Worm (Caenorhabditis elegans) whole organism, young adult: ENCODE results near the gene ugt-55.
A peak's percentile ranks its signal among the peaks of the same experiment; 100 is the strongest.

Experiments used
- D2030.7 ChIP-seq: fragments of 200-800 bp; sonication (Bioruptor generic); IDR thresholded peaks from 2 replicates; pipeline ENCODE4 v1.3.6; 2022; ENCODE audit warnings: missing genetic modification reagents, missing genetic modification characterization, missing compliant biosample characterization
- F10E7.11 ChIP-seq: sonication (generic microtip); optimal IDR thresholded peaks from 2 replicates; lab custom pipeline; 2017; ENCODE audit warnings: mild to moderate bottlenecking, missing genetic modification characterization, moderate library complexity, missing compliant biosample characterization
- F52B5.7 ChIP-seq: sonication (generic microtip); optimal IDR thresholded peaks from 2 replicates; lab custom pipeline; 2016; ENCODE audit warnings: mild to moderate bottlenecking, missing genetic modification characterization, missing compliant biosample characterization
- F55B11.4 ChIP-seq: sonication (generic microtip); optimal IDR thresholded peaks from 2 replicates; lab custom pipeline; 2016; ENCODE audit warnings: missing compliant biosample characterization, missing genetic modification characterization, borderline replicate concordance; ENCODE audit not compliant: insufficient read depth
- F57A8.1 ChIP-seq: fragments of 200-800 bp; sonication (Bioruptor generic); optimal IDR thresholded peaks from 2 replicates; lab custom pipeline; 2018; ENCODE audit warnings: mild to moderate bottlenecking, missing genetic modification characterization, moderate library complexity, missing compliant biosample characterization
- F57C9.4 ChIP-seq: sonication (generic microtip); optimal IDR thresholded peaks from 2 replicates; lab custom pipeline; 2017; ENCODE audit warnings: mild to moderate bottlenecking, missing genetic modification characterization, missing compliant biosample characterization
- K11D2.4 ChIP-seq: fragments of 200-800 bp; sonication (Bioruptor generic); IDR thresholded peaks from 2 replicates; pipeline ENCODE4 v1.3.6; 2022; ENCODE audit warnings: missing genetic modification reagents, missing genetic modification characterization, missing compliant biosample characterization
- K12H6.12 ChIP-seq: fragments of 200-800 bp; sonication (Bioruptor generic); optimal IDR thresholded peaks from 2 replicates; lab custom pipeline; 2018; ENCODE audit warnings: mild to moderate bottlenecking, missing genetic modification characterization, missing compliant biosample characterization
- T07F8.4 ChIP-seq: sonication (generic microtip); optimal IDR thresholded peaks from 2 replicates; lab custom pipeline; 2016; ENCODE audit warnings: mild to moderate bottlenecking, missing genetic modification characterization, moderate library complexity, missing compliant biosample characterization
- Y56A3A.18 ChIP-seq: fragments of 200-800 bp; sonication (Bioruptor generic); IDR thresholded peaks from 2 replicates; pipeline ENCODE4 v1.3.6; 2022; ENCODE audit warnings: missing genetic modification reagents, missing genetic modification characterization, missing compliant biosample characterization
- Y95B8A.8 ChIP-seq: fragments of 200-800 bp; sonication (Bioruptor generic); IDR thresholded peaks from 2 replicates; pipeline ENCODE4 v1.3.6; 2022; ENCODE audit warnings: missing genetic modification reagents, missing genetic modification characterization, missing compliant biosample characterization
- akir-1 ChIP-seq: fragments of 200-800 bp; sonication (Bioruptor generic); optimal IDR thresholded peaks from 2 replicates; lab custom pipeline; 2018; ENCODE audit warnings: mild to moderate bottlenecking, missing genetic modification characterization, moderate library complexity, missing compliant biosample characterization
- attf-3 ChIP-seq: fragments of 200-800 bp; sonication (Bioruptor generic); conservative IDR thresholded peaks from 2 replicates; pipeline ENCODE4 v1.3.6; 2022; ENCODE audit warnings: missing genetic modification reagents, missing genetic modification characterization, missing compliant biosample characterization
- attf-5 ChIP-seq: fragments of 200-800 bp; sonication (Bioruptor generic); optimal IDR thresholded peaks from 2 replicates; lab custom pipeline; 2018; ENCODE audit warnings: mild to moderate bottlenecking, missing genetic modification characterization, missing compliant biosample characterization
- attf-6 ChIP-seq: fragments of 200-800 bp; sonication (Bioruptor generic); IDR thresholded peaks from 2 replicates; pipeline ENCODE4 v1.3.6; 2022; ENCODE audit warnings: missing genetic modification reagents, missing genetic modification characterization, missing compliant biosample characterization
- bed-1 ChIP-seq: fragments of 200-800 bp; sonication (Bioruptor generic); IDR thresholded peaks from 2 replicates; pipeline ENCODE4 v1.3.6; 2022; ENCODE audit warnings: missing genetic modification reagents, missing genetic modification characterization, missing compliant biosample characterization
- bed-2 ChIP-seq: fragments of 200-800 bp; sonication (Bioruptor generic); IDR thresholded peaks from 2 replicates; pipeline ENCODE4 v1.3.6; 2022; ENCODE audit warnings: missing genetic modification reagents, missing genetic modification characterization, missing compliant biosample characterization
- ccch-3 ChIP-seq: fragments of 200-800 bp; sonication (Bioruptor generic); optimal IDR thresholded peaks from 2 replicates; lab custom pipeline; 2018; ENCODE audit warnings: mild to moderate bottlenecking, missing genetic modification characterization, missing compliant biosample characterization
- cebp-1 ChIP-seq, 2 experiments: fragments of 200-800 bp in 1 of 2; sonication (Bioruptor generic) in 1 of 2; sonication (generic microtip) in 1 of 2; IDR thresholded peaks in 1 of 2; optimal IDR thresholded peaks in 1 of 2; 2 replicates each; pipeline versions ENCODE4 v1.3.6 to Lab custom; 2017 to 2022; ENCODE audit warnings: missing compliant biosample characterization in 2 of 2, missing genetic modification characterization in 2 of 2, mild to moderate bottlenecking in 1 of 2, missing genetic modification reagents in 1 of 2, moderate library complexity in 1 of 2
- ceh-100 ChIP-seq: fragments of 200-800 bp; sonication (Bioruptor generic); IDR thresholded peaks from 2 replicates; pipeline ENCODE4 v1.3.6; 2022; ENCODE audit warnings: missing genetic modification reagents, missing genetic modification characterization, missing compliant biosample characterization
- ets-4 ChIP-seq: fragments of 200-800 bp; sonication (Bioruptor generic); optimal IDR thresholded peaks from 2 replicates; lab custom pipeline; 2018; ENCODE audit warnings: mild to moderate bottlenecking, missing genetic modification characterization, missing compliant biosample characterization
- gei-17 ChIP-seq: fragments of 200-800 bp; sonication (Bioruptor generic); optimal IDR thresholded peaks from 2 replicates; lab custom pipeline; 2018; ENCODE audit warnings: mild to moderate bottlenecking, missing genetic modification characterization, missing compliant biosample characterization
- hmg-1.2 ChIP-seq: fragments of 200-800 bp; sonication (Bioruptor generic); IDR thresholded peaks from 2 replicates; pipeline ENCODE4 v1.3.6; 2022; ENCODE audit warnings: missing genetic modification reagents, missing genetic modification characterization, missing compliant biosample characterization
- hmg-20 ChIP-seq: fragments of 200-800 bp; sonication (Bioruptor generic); IDR thresholded peaks from 2 replicates; pipeline ENCODE4 v1.3.6; 2022; ENCODE audit warnings: missing genetic modification reagents, missing genetic modification characterization, missing compliant biosample characterization
- lag-1 ChIP-seq: fragments of 200-800 bp; sonication (Bioruptor generic); IDR thresholded peaks from 2 replicates; pipeline ENCODE4 v1.3.6; 2022; ENCODE audit warnings: missing genetic modification reagents, missing genetic modification characterization, missing compliant biosample characterization
- lin-35 ChIP-seq, 3 experiments: fragments of 150-350 bp in 2 of 3; sonication (generic microtip) in 1 of 3; optimal IDR thresholded peaks; 2 replicates each; lab custom pipeline; 2014 to 2018; ENCODE audit warnings: missing biosample characterization in 3 of 3, missing genetic modification characterization in 3 of 3, missing genetic modification reagents in 3 of 3
- lin-40 ChIP-seq: sonication (generic microtip); optimal IDR thresholded peaks from 2 replicates; lab custom pipeline; 2016; ENCODE audit warnings: missing genetic modification characterization, mild to moderate bottlenecking, missing compliant biosample characterization, missing genotype, missing genetic modification reagents
- lir-1 ChIP-seq: fragments of 200-800 bp; sonication (Bioruptor generic); conservative IDR thresholded peaks from 2 replicates; pipeline ENCODE4 v1.3.6; 2022; ENCODE audit warnings: missing genetic modification reagents, missing genetic modification characterization, missing compliant biosample characterization
- madf-6 ChIP-seq: fragments of 200-800 bp; sonication (Bioruptor generic); IDR thresholded peaks from 2 replicates; pipeline ENCODE4 v1.3.6; 2022; ENCODE audit warnings: missing genetic modification reagents, missing genetic modification characterization, missing compliant biosample characterization
- madf-8 ChIP-seq: fragments of 200-800 bp; sonication (Bioruptor generic); conservative IDR thresholded peaks from 2 replicates; pipeline ENCODE4 v1.3.6; 2022; ENCODE audit warnings: missing genetic modification reagents, missing genetic modification characterization, missing compliant biosample characterization
- mcd-1 ChIP-seq: fragments of 200-800 bp; sonication (Bioruptor generic); IDR thresholded peaks from 2 replicates; pipeline ENCODE4 v1.3.6; 2022; ENCODE audit warnings: missing genetic modification reagents, missing genetic modification characterization, missing compliant biosample characterization
- mel-28 ChIP-seq: sonication (generic microtip); optimal IDR thresholded peaks from 2 replicates; lab custom pipeline; 2016; ENCODE audit warnings: borderline replicate concordance, mild to moderate bottlenecking, missing genetic modification characterization, missing compliant biosample characterization
- nfya-2 ChIP-seq: fragments of 200-800 bp; sonication (Bioruptor generic); IDR thresholded peaks from 2 replicates; pipeline ENCODE4 v1.3.6; 2022; ENCODE audit warnings: missing genetic modification reagents, missing genetic modification characterization, missing compliant biosample characterization
- nhr-80 ChIP-seq: sonication (generic microtip); optimal IDR thresholded peaks from 2 replicates; lab custom pipeline; 2016; ENCODE audit warnings: missing genetic modification characterization, missing compliant biosample characterization
- pha-4 ChIP-seq: fragments of 150-350 bp; sonication (generic microtip); optimal IDR thresholded peaks from 2 replicates; lab custom pipeline; 2014; ENCODE audit warnings: missing biosample characterization, missing genetic modification reagents, missing genetic modification characterization
- rcor-1 ChIP-seq: fragments of 200-800 bp; sonication (Bioruptor generic); IDR thresholded peaks from 2 replicates; pipeline ENCODE4 v1.3.6; 2022; ENCODE audit warnings: missing genetic modification reagents, missing genetic modification characterization, missing compliant biosample characterization
- rec-8 ChIP-seq, 2 experiments: sonication (generic microtip); optimal IDR thresholded peaks; 2 replicates each; lab custom pipeline; 2016; ENCODE audit warnings: mild to moderate bottlenecking in 2 of 2, missing genetic modification characterization in 2 of 2, missing genetic modification reagents in 2 of 2, missing genotype in 2 of 2, missing biosample characterization in 1 of 2, missing compliant biosample characterization in 1 of 2, moderate library complexity in 1 of 2
- repo-1 ChIP-seq: sonication (generic microtip); optimal IDR thresholded peaks from 2 replicates; lab custom pipeline; 2017; ENCODE audit warnings: mild to moderate bottlenecking, missing genetic modification characterization, missing compliant biosample characterization
- rpc-1 ChIP-seq, 2 experiments: fragments of 150-350 bp in 1 of 2; sonication (generic microtip) in 1 of 2; optimal IDR thresholded peaks; 2 replicates each; lab custom pipeline; 2014 to 2018; ENCODE audit warnings: missing biosample characterization in 1 of 2, missing genetic modification characterization in 1 of 2, missing genetic modification reagents in 1 of 2, missing genotype in 1 of 2
- snpc-3.4 ChIP-seq: sonication (generic microtip); optimal IDR thresholded peaks from 2 replicates; lab custom pipeline; 2017; ENCODE audit warnings: missing genetic modification characterization, mild to moderate bottlenecking, missing compliant biosample characterization, antibody characterized with exemption, moderate library complexity, missing genotype, missing genetic modification reagents
- tlf-1 ChIP-seq: fragments of 200-800 bp; sonication (Bioruptor generic); optimal IDR thresholded peaks from 2 replicates; lab custom pipeline; 2018; ENCODE audit warnings: mild to moderate bottlenecking, missing genetic modification characterization, missing compliant biosample characterization
- ztf-18 ChIP-seq: sonication (generic microtip); optimal IDR thresholded peaks from 2 replicates; lab custom pipeline; 2016; ENCODE audit warnings: missing genotype, mild to moderate bottlenecking, missing genetic modification characterization, missing compliant biosample characterization
- ztf-26 ChIP-seq: sonication (generic microtip); optimal IDR thresholded peaks from 2 replicates; lab custom pipeline; 2017; ENCODE audit warnings: missing genetic modification characterization, missing compliant biosample characterization
- ztf-28 ChIP-seq: fragments of 200-800 bp; sonication (Bioruptor generic); IDR thresholded peaks from 2 replicates; pipeline ENCODE4 v1.3.6; 2022; ENCODE audit warnings: missing genetic modification reagents, missing genetic modification characterization, missing compliant biosample characterization
- ztf-3 ChIP-seq: fragments of 200-800 bp; sonication (Bioruptor generic); optimal IDR thresholded peaks from 2 replicates; lab custom pipeline; 2018; ENCODE audit warnings: mild to moderate bottlenecking, missing genetic modification characterization, missing compliant biosample characterization

The ugt-55 gene

ce11 chrV:12281508-12281907 is 25.0 kb downstream of the ugt-55 start:
- TF ChIP-seq tlf-1 (GFP tag; lab: Kevin White, UChicago): no peak
- TF ChIP-seq rec-8 (tag; optimal IDR thresholded peaks at IDR 0.05; lab: Kevin White, UChicago): no peak
- no peak for TF ChIP-seq hmg-20 (GFP tag; lab: Robert Waterston, UW)
- TF ChIP-seq attf-6 (GFP tag; lab: Robert Waterston, UW): no peak
- no peak for TF ChIP-seq akir-1 (GFP tag; lab: Kevin White, UChicago)
- TF ChIP-seq pha-4: no peak
- TF ChIP-seq ets-4 (GFP tag; lab: Kevin White, UChicago): no peak
- TF ChIP-seq lin-40 (tag; lab: Kevin White, UChicago): no peak
- no peak for TF ChIP-seq F57C9.4 (tag; lab: Kevin White, UChicago)
- TF ChIP-seq lin-35 (GFP tag; optimal IDR thresholded peaks at IDR 0.05; lab: Kevin White, UChicago): no peak
- no peak for TF ChIP-seq mel-28
- no peak for TF ChIP-seq bed-2 (GFP tag; lab: Robert Waterston, UW)
- TF ChIP-seq nhr-80 (tag; lab: Kevin White, UChicago): no peak
- no peak for TF ChIP-seq ztf-28
- TF ChIP-seq mcd-1 (GFP tag; lab: Robert Waterston, UW): no peak

- TF ChIP-seq F57A8.1 (GFP tag; lab: Kevin White, UChicago): no peak
- no peak for TF ChIP-seq lin-35 (GFP tag; optimal IDR thresholded peaks at IDR 0.05; lab: Kevin White, UChicago)
- TF ChIP-seq pha-4: no peak
- TF ChIP-seq T07F8.4 (tag; lab: Kevin White, UChicago): no peak
- no peak for TF ChIP-seq madf-6 (GFP tag; lab: Robert Waterston, UW)
- TF ChIP-seq D2030.7 (GFP tag; lab: Robert Waterston, UW): no peak
- no peak for TF ChIP-seq bed-1 (GFP tag; lab: Robert Waterston, UW)
- no peak for TF ChIP-seq F52B5.7 (tag; lab: Kevin White, UChicago)
- no peak for TF ChIP-seq rcor-1
- TF ChIP-seq attf-5: no peak
- TF ChIP-seq lag-1 (GFP tag; lab: Robert Waterston, UW): no peak
Measured at ce11 chrV:12283187-12283586, 26.7 kb downstream of the ugt-55 start, which contains the start of gene F55C5.10. Gene F55C5.10, plus strand, starts transcription at chrV:12283487.

ce11 chrV:12287667-12288066 is 31.2 kb downstream of the ugt-55 start:
- TF ChIP-seq K12H6.12 (no peak), rcor-1 (no peak), attf-6 (GFP tag; lab: Robert Waterston, UW) (no peak), lir-1 (GFP tag; lab: Robert Waterston, UW) (no peak), ceh-100 (GFP tag; lab: Robert Waterston, UW) (no peak), ztf-26 (no peak), madf-8 (no peak), Y95B8A.8 (GFP tag; lab: Robert Waterston, UW) (no peak), nfya-2 (GFP tag; lab: Robert Waterston, UW) (no peak), Y56A3A.18 (no peak), ztf-3 (no peak), F55B11.4 (no peak)

- TF ChIP-seq cebp-1 (GFP tag; IDR thresholded peaks at IDR 0.05; lab: Robert Waterston, UW) (peak; percentile 67; the same call in 1 of the 2 replicates), cebp-1 (tag; optimal IDR thresholded peaks at IDR 0.05; lab: Kevin White, UChicago) (peak; percentile 74), ztf-18 (peak; percentile 4), K11D2.4 (GFP tag; lab: Robert Waterston, UW) (no peak), gei-17 (GFP tag; lab: Kevin White, UChicago) (no peak), snpc-3.4 (tag; lab: Kevin White, UChicago) (peak; percentile 35), attf-3 (no peak), F10E7.11 (tag; lab: Kevin White, UChicago) (no peak), repo-1 (tag; lab: Kevin White, UChicago) (no peak), rpc-1 (optimal IDR thresholded peaks at IDR 0.05; lab: Kevin White, UChicago) (no peak), rpc-1 (tag; optimal IDR thresholded peaks at IDR 0.05; lab: Kevin White, UChicago) (no peak), hmg-1.2 (peak; percentile 41; the same call in 1 of the 2 replicates), ccch-3 (GFP tag; lab: Kevin White, UChicago) (no peak)
Measured at ce11 chrV:12288577-12288976, 32.1 kb downstream of the ugt-55 start, which contains the start of gene rskd-1. Gene rskd-1, minus strand, starts transcription at chrV:12288615.
